Fruit fly (Drosophila melanogaster) whole organism, embryonic: ENCODE measurements around the gene RpS8.

Experiments
- CG13287 ChIP-seq: fragments of 200-800 bp; sonication (Bioruptor generic); IDR thresholded peaks from 2 replicates; pipeline ENCODE4 v1.3.6; 2022; ENCODE audit warnings: missing biosample characterization, missing genetic modification characterization; ENCODE audit not compliant: partially characterized antibody
- CG30431 ChIP-seq: fragments of 200-800 bp; sonication (Bioruptor generic); optimal IDR thresholded peaks from 2 replicates; lab custom pipeline; 2017; ENCODE audit warnings: missing biosample characterization, missing genetic modification characterization
- ewg ChIP-seq: fragments of 200-800 bp; sonication (Bioruptor generic); optimal IDR thresholded peaks from 3 replicates; lab custom pipeline; 2017; ENCODE audit warnings: mild to moderate bottlenecking, missing biosample characterization, missing genetic modification reagents, missing genetic modification characterization
- hb ChIP-seq: fragments of 200-800 bp; sonication (Bioruptor generic); IDR thresholded peaks from 3 replicates; pipeline ENCODE4 v1.3.6; 2022; ENCODE audit warnings: missing biosample characterization, missing genetic modification characterization; ENCODE audit not compliant: partially characterized antibody

DNA sequence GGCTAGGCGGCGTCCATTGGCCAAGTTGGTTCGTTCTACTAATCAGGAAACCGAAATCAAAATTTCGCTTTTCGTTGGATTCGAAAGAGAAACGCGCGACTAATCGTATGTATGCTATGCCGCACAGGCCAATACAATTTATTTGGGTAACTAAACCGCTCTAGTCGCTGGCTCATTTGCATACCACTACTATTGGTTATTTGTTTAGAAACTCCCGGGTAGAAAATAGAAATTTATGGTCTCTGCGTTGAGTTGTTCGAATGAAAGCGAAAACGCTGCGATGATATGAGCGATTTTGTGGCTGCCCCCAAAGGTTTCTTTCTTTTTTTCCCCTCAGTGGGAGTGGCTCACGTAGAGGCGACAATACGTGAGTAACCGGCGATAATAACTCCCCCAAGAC is 31.6 kb downstream of the RpS8 start:
- TF ChIP-seq ewg (GFP tag; lab: Kevin White, UChicago) (no peak), hb (GFP tag; lab: Robert Waterston, UW) (no peak), CG30431 (GFP tag; lab: Kevin White, UChicago) (no peak), CG13287 (GFP tag; lab: Robert Waterston, UW) (no peak)
